Worm (Caenorhabditis elegans) whole organism, L1 larva: ENCODE measurements around the gene rom-4.
A peak's percentile ranks its signal among the peaks of the same experiment; 100 is the strongest.

Experiments
- aly-2 ChIP-seq: fragments of 150-350 bp; optimal IDR thresholded peaks from 2 replicates; lab custom pipeline; 2014; ENCODE audit warnings: missing biosample characterization, missing genetic modification characterization
- fkh-4 ChIP-seq: sonication (generic microtip); optimal IDR thresholded peaks from 2 replicates; lab custom pipeline; 2016; ENCODE audit warnings: missing compliant biosample characterization, missing genetic modification characterization, borderline replicate concordance
- fkh-8 ChIP-seq: sonication (generic microtip); optimal IDR thresholded peaks from 2 replicates; lab custom pipeline; 2016; ENCODE audit warnings: mild to moderate bottlenecking, missing genetic modification characterization, missing compliant biosample characterization
- jun-1 ChIP-seq: fragments of 150-350 bp; optimal IDR thresholded peaks from 2 replicates; lab custom pipeline; 2014; ENCODE audit warnings: missing biosample characterization, missing genetic modification reagents, missing genetic modification characterization
- nhr-76 ChIP-seq: sonication (generic microtip); optimal IDR thresholded peaks from 2 replicates; lab custom pipeline; 2017; ENCODE audit warnings: missing biosample characterization, missing genetic modification characterization
- snpc-4 ChIP-seq: fragments of 150-350 bp; optimal IDR thresholded peaks from 2 replicates; lab custom pipeline; 2014; ENCODE audit warnings: missing biosample characterization, missing genetic modification characterization

ce11 chrIV:16995425-16995824, at the start of gene rom-4:
- peak; percentile 34 for TF ChIP-seq jun-1
- peak; percentile 61 for TF ChIP-seq snpc-4
- peak; percentile 88 for TF ChIP-seq fkh-4 (tag; lab: Kevin White, UChicago)
- peak; percentile 80 for TF ChIP-seq fkh-8 (tag; lab: Kevin White, UChicago)
- TF ChIP-seq nhr-76 (tag; lab: Kevin White, UChicago): peak; percentile 11
- TF ChIP-seq aly-2 (tag; lab: Kevin White, UChicago): no peak
